Fruit fly (Drosophila melanogaster): ENCODE results near the gene Gr64f.

Gr64f gene

dm6 chr3L:4035499-4035898 is at the start of gene Gr64f:
Gene Gr64f, plus strand, starts transcription at chr3L:4035799.
- TF ChIP-seq psq (optimal IDR thresholded peaks at IDR 0.05): no peak
- no peak for TF ChIP-seq EcR (GFP tag; optimal IDR thresholded peaks at IDR 0.05)
- TF ChIP-seq Dll (optimal IDR thresholded peaks at IDR 0.05): no peak
- no peak for TF ChIP-seq pan (optimal IDR thresholded peaks at IDR 0.05)
- TF ChIP-seq usp (GFP tag; optimal IDR thresholded peaks at IDR 0.05): no peak
- TF ChIP-seq CG8478 (optimal IDR thresholded peaks at IDR 0.05): no peak

dm6 chr3L:3995554-3995953 is 40.0 kb upstream of the Gr64f start:
- TF ChIP-seq EcR (GFP tag; optimal IDR thresholded peaks at IDR 0.05) (no peak), usp (GFP tag; optimal IDR thresholded peaks at IDR 0.05) (no peak), Dll (optimal IDR thresholded peaks at IDR 0.05) (no peak), CG8478 (optimal IDR thresholded peaks at IDR 0.05) (no peak), psq (optimal IDR thresholded peaks at IDR 0.05) (no peak), pan (optimal IDR thresholded peaks at IDR 0.05) (no peak)

dm6 chr3L:4000711-4001110 is 34.9 kb upstream of the Gr64f start:
- no peak for TF ChIP-seq CG8478 (optimal IDR thresholded peaks at IDR 0.05)
- no peak for TF ChIP-seq Dll (optimal IDR thresholded peaks at IDR 0.05)
- TF ChIP-seq EcR (GFP tag; optimal IDR thresholded peaks at IDR 0.05): no peak
- TF ChIP-seq pan (optimal IDR thresholded peaks at IDR 0.05): no peak
- TF ChIP-seq psq (optimal IDR thresholded peaks at IDR 0.05): no peak
- TF ChIP-seq usp (GFP tag; optimal IDR thresholded peaks at IDR 0.05): no peak

dm6 chr3L:4001500-4001899 is 34.1 kb upstream of the Gr64f start:
- TF ChIP-seq Dll (optimal IDR thresholded peaks at IDR 0.05) (no peak), usp (GFP tag; optimal IDR thresholded peaks at IDR 0.05) (no peak), psq (optimal IDR thresholded peaks at IDR 0.05) (no peak), CG8478 (optimal IDR thresholded peaks at IDR 0.05) (no peak), EcR (GFP tag; optimal IDR thresholded peaks at IDR 0.05) (no peak), pan (optimal IDR thresholded peaks at IDR 0.05) (no peak)

- no peak for TF ChIP-seq CG8478 (optimal IDR thresholded peaks at IDR 0.05)
- TF ChIP-seq pan (optimal IDR thresholded peaks at IDR 0.05): no peak
Measured at dm6 chr3L:4003316-4003715, 32.3 kb upstream of the Gr64f start, which contains the start of gene CG14985. Gene CG14985, plus strand, starts transcription at chr3L:4003474.

dm6 chr3L:4007256-4007655 is 28.3 kb upstream of the Gr64f start:
- no peak for TF ChIP-seq usp (GFP tag; optimal IDR thresholded peaks at IDR 0.05)
- TF ChIP-seq CG8478 (optimal IDR thresholded peaks at IDR 0.05): no peak
- TF ChIP-seq EcR (GFP tag; optimal IDR thresholded peaks at IDR 0.05): no peak
- TF ChIP-seq psq (optimal IDR thresholded peaks at IDR 0.05): no peak
- TF ChIP-seq Dll (optimal IDR thresholded peaks at IDR 0.05): no peak
- TF ChIP-seq pan (optimal IDR thresholded peaks at IDR 0.05): no peak

- TF ChIP-seq psq (optimal IDR thresholded peaks at IDR 0.05) (no peak), usp (GFP tag; optimal IDR thresholded peaks at IDR 0.05) (no peak), pan (optimal IDR thresholded peaks at IDR 0.05) (no peak), EcR (GFP tag; optimal IDR thresholded peaks at IDR 0.05) (no peak), CG8478 (optimal IDR thresholded peaks at IDR 0.05) (no peak), Dll (optimal IDR thresholded peaks at IDR 0.05) (no peak)
Measured at dm6 chr3L:4010122-4010521, 25.5 kb upstream of the Gr64f start.

dm6 chr3L:4014349-4014748 is 21.2 kb upstream of the Gr64f start:
- TF ChIP-seq CG8478 (optimal IDR thresholded peaks at IDR 0.05) (no peak), usp (GFP tag; optimal IDR thresholded peaks at IDR 0.05) (no peak), EcR (GFP tag; optimal IDR thresholded peaks at IDR 0.05) (no peak), psq (optimal IDR thresholded peaks at IDR 0.05) (no peak), pan (optimal IDR thresholded peaks at IDR 0.05) (no peak), Dll (optimal IDR thresholded peaks at IDR 0.05) (no peak)

dm6 chr3L:4016754-4017153 is 18.8 kb upstream of the Gr64f start:
- TF ChIP-seq psq (optimal IDR thresholded peaks at IDR 0.05): no peak
- no peak for TF ChIP-seq Dll (optimal IDR thresholded peaks at IDR 0.05)
- TF ChIP-seq usp (GFP tag; optimal IDR thresholded peaks at IDR 0.05): no peak
- no peak for TF ChIP-seq pan (optimal IDR thresholded peaks at IDR 0.05)
- no peak for TF ChIP-seq EcR (GFP tag; optimal IDR thresholded peaks at IDR 0.05)
- no peak for TF ChIP-seq CG8478 (optimal IDR thresholded peaks at IDR 0.05)

- TF ChIP-seq CG8478 (optimal IDR thresholded peaks at IDR 0.05) (no peak), psq (optimal IDR thresholded peaks at IDR 0.05) (no peak), EcR (GFP tag; optimal IDR thresholded peaks at IDR 0.05) (no peak), Dll (optimal IDR thresholded peaks at IDR 0.05) (no peak)
Measured at dm6 chr3L:4018228-4018928, 17.2 kb upstream of the Gr64f start, which contains the start of gene FoxL1. Gene FoxL1, plus strand, starts transcription at chr3L:4018878.

dm6 chr3L:4021260-4021831 is 14.3 kb upstream of the Gr64f start, which contains the start of gene Mul1:
Gene Mul1, plus strand, starts transcription at chr3L:4021457.
- no peak for TF ChIP-seq CG8478 (optimal IDR thresholded peaks at IDR 0.05)

dm6 chr3L:4024464-4024863 is 11.1 kb upstream of the Gr64f start:
- TF ChIP-seq CG8478 (optimal IDR thresholded peaks at IDR 0.05) (no peak), EcR (GFP tag; optimal IDR thresholded peaks at IDR 0.05) (no peak), usp (GFP tag; optimal IDR thresholded peaks at IDR 0.05) (no peak), pan (optimal IDR thresholded peaks at IDR 0.05) (no peak), Dll (optimal IDR thresholded peaks at IDR 0.05) (no peak), psq (optimal IDR thresholded peaks at IDR 0.05) (no peak)
